Worm (Caenorhabditis elegans): ENCODE results near the gene mrpl-55.

mrpl-55 gene

DNA sequence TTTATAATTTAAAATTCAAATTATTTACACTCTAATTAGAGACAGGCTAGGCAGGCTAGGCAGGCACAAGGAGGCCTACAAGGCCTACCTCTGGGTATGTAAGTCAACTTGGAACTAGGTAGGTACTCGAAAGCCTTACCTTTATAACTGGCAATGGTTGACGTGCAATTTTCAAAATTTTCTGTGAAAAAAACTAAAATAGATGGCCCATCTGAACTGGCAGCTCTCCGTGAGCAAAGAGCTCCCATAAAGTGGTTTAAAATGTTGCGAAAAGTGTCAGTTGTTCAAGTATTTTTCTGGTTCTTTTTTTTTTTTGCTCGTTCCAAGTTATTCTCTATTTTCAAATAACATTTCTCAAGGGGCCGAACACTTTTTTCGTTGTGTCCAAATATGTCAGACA is 40.2 kb downstream of the mrpl-55 start:
- TF ChIP-seq bed-1 (GFP tag; IDR thresholded peaks at IDR 0.05) (no peak), chd-7 (tag; optimal IDR thresholded peaks at IDR 0.05) (no peak), unc-62 (GFP tag; optimal IDR thresholded peaks at IDR 0.05) (no peak), hmg-20 (GFP tag; IDR thresholded peaks at IDR 0.05) (no peak), egl-44 (GFP tag; IDR thresholded peaks at IDR 0.05) (no peak), egl-18 (GFP tag; IDR thresholded peaks at IDR 0.05) (no peak), ztf-28 (GFP tag; IDR thresholded peaks at IDR 0.05) (no peak), snpc-3.4 (tag; optimal IDR thresholded peaks at IDR 0.05) (no peak), ceh-91 (GFP tag; IDR thresholded peaks at IDR 0.05) (no peak), B0035.1 (tag; optimal IDR thresholded peaks at IDR 0.05) (no peak), nfyb-1 (GFP tag; IDR thresholded peaks at IDR 0.05) (no peak), aptf-3 (GFP tag; IDR thresholded peaks at IDR 0.05) (no peak)

ce11 chrIV:484768-485167 is 41.0 kb downstream of the mrpl-55 start:
- TF ChIP-seq F57C9.4 (tag; optimal IDR thresholded peaks at IDR 0.05): no peak
